Fruit fly (Drosophila melanogaster) whole organism, larva: ENCODE results near the gene Ts.

Source experiments
- noc ChIP-seq: fragments of 200-800 bp; sonication (Bioruptor generic); optimal IDR thresholded peaks from 3 replicates; lab custom pipeline; 2019; ENCODE audit warnings: missing biosample characterization, mild to moderate bottlenecking, missing genetic modification characterization, moderate library complexity

Ts gene

dm6 chr2L:2941353-2941752 is 28.1 kb downstream of the Ts start:
- no peak for TF ChIP-seq noc (tag; lab: Kevin White, UChicago)

DNA sequence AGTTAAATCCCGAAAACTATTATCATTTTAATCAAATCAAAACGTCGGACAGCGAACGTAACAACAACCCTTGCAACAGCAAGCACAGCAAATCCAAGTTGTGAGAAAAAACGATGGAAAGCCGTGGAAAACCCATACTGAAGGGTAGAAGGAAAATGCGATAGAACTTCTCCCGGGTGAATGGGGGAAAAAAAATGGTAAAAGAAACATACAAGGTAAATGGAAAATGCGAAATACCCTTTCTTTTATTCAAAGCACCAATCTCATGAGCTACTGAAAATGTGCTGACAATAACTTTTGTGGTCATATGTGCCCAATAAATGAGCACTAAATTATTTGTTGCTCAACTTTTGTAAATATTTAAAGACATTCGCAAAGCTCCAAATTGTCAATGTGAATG is 29.7 kb downstream of the Ts start:
- TF ChIP-seq noc (tag; lab: Kevin White, UChicago): no peak

DNA sequence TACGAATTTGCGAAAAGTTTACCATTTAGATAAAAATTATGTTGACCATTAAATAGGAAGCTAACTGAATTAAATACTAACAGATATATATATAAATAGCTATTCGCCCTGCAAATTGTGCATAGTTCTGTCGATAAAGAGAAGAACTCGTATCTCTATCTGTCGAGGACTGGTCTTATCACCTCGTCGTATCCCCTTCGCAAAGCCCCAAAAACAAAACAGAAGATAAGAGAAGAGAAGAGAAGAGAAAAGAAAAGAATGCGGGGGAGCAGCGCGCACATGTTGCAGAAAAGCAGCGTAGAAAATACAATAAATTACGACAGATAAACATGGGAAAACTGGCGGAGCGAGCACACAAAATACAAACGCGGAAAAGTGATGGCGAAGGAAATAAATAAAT is 33.7 kb downstream of the Ts start:
- no peak for TF ChIP-seq noc (tag; lab: Kevin White, UChicago)

DNA sequence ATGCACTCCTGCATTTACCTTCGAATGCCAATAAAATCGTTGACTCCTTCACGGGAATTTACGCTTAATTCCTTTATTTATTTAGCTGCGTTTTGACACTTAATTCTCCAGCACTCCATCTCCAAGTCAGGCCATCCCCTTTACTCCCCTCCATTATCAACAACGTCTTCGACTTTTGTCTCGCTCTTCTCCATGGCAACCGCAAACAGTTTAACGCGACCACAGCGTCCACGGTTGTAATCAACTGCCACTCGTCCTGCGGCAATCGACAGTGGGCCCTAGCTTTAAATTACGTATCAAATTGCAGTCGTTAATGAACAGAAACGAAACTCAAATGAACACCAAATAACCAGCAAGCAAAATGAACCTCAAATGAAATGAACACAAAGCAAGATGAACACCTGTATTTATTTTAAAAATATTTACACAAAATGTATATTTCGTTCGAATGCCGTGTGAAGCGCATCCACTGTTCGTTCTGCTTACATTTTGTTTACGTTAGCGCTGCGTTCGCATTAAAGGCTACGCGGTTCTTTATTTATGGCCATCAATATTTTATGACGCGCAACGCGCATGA is 37.8 kb downstream of the Ts start:
- TF ChIP-seq noc (tag; lab: Kevin White, UChicago): no peak

DNA sequence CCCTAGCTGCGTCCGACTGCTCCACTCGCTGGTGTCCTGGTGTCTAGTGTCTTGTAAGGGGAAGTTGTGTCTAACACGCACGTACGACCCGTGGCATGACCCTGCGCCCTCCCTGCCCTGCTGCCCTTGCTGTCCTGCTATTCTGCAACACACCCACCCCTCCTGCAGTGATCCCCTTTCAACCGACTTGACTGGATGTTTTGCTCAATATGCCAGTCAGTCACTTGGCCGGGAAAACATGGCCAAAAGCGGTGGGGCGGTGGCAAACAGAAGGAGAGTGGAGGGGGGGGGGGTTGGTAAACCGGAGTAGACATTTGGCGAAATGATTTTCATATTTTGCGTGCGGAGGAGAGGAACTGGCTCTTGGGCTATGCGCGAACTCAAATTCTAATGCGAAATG is 38.8 kb downstream of the Ts start:
- no peak for TF ChIP-seq noc (tag; lab: Kevin White, UChicago)

- no peak for TF ChIP-seq noc (tag; lab: Kevin White, UChicago)
These were observed 45.1 kb downstream of the Ts start for dm6 chr2L:2924266-2924801.

dm6 chr2L:2920641-2921040 is 48.8 kb downstream of the Ts start:
- TF ChIP-seq noc (tag; lab: Kevin White, UChicago): no peak
